Fruit fly (Drosophila melanogaster) whole organism, embryonic: ENCODE measurements around the gene EMC3.

ENCODE experiments used
- Ada2b ChIP-seq: fragments of 200-800 bp; sonication (Bioruptor generic); IDR thresholded peaks from 2 replicates; pipeline ENCODE4 v1.3.6; 2022; ENCODE audit warnings: missing biosample characterization, missing genetic modification characterization
- B-H2 ChIP-seq: fragments of 200-800 bp; sonication (Bioruptor generic); optimal IDR thresholded peaks from 2 replicates; lab custom pipeline; 2018; ENCODE audit warnings: missing biosample characterization, mild to moderate bottlenecking, missing genetic modification characterization
- CG10147 ChIP-seq: fragments of 200-800 bp; sonication (Bioruptor generic); optimal IDR thresholded peaks from 2 replicates; lab custom pipeline; 2019; ENCODE audit warnings: missing biosample characterization, mild to moderate bottlenecking, missing genetic modification characterization, moderate library complexity
- CG12236 ChIP-seq: fragments of 200-800 bp; sonication (Bioruptor generic); optimal IDR thresholded peaks from 2 replicates; lab custom pipeline; 2016; ENCODE audit warnings: missing biosample characterization, missing genetic modification characterization
- CG13123 ChIP-seq: fragments of 200-800 bp; sonication (Bioruptor generic); optimal IDR thresholded peaks from 2 replicates; lab custom pipeline; 2016; ENCODE audit warnings: missing biosample characterization, missing genetic modification characterization
- CG14050 ChIP-seq: fragments of 200-800 bp; sonication (Bioruptor generic); IDR thresholded peaks from 3 replicates; pipeline ENCODE4 v1.3.6; 2022; ENCODE audit warnings: missing biosample characterization, missing genetic modification characterization
- CG14667 ChIP-seq: fragments of 200-800 bp; sonication (Bioruptor generic); IDR thresholded peaks from 2 replicates; pipeline ENCODE4 v1.3.6; 2022; ENCODE audit warnings: missing biosample characterization, missing genetic modification characterization
- CG14965 ChIP-seq: fragments of 200-800 bp; sonication (Bioruptor generic); optimal IDR thresholded peaks from 2 replicates; lab custom pipeline; 2016; ENCODE audit warnings: missing biosample characterization, missing genetic modification characterization, borderline replicate concordance
- CG15073 ChIP-seq: fragments of 200-800 bp; sonication (Bioruptor generic); optimal IDR thresholded peaks from 2 replicates; lab custom pipeline; 2016; ENCODE audit warnings: missing biosample characterization, missing genetic modification characterization
- CG17568 ChIP-seq: fragments of 200-800 bp; sonication (Bioruptor generic); optimal IDR thresholded peaks from 2 replicates; lab custom pipeline; 2018; ENCODE audit warnings: missing biosample characterization, mild to moderate bottlenecking, missing genetic modification characterization, moderate library complexity
- CG18599 ChIP-seq: fragments of 200-800 bp; sonication (Bioruptor generic); optimal IDR thresholded peaks from 3 replicates; lab custom pipeline; 2017; ENCODE audit warnings: missing biosample characterization, missing genetic modification characterization, mild to moderate bottlenecking, moderate library complexity, missing genetic modification reagents
- CG30431 ChIP-seq: fragments of 200-800 bp; sonication (Bioruptor generic); optimal IDR thresholded peaks from 2 replicates; lab custom pipeline; 2017; ENCODE audit warnings: missing biosample characterization, missing genetic modification characterization
- CG3281 ChIP-seq: fragments of 200-800 bp; sonication (Bioruptor generic); optimal IDR thresholded peaks from 3 replicates; lab custom pipeline; 2017; ENCODE audit warnings: missing biosample characterization, mild to moderate bottlenecking, missing genetic modification characterization
- CG3838 ChIP-seq: fragments of 200-800 bp; sonication (Bioruptor generic); optimal IDR thresholded peaks from 3 replicates; lab custom pipeline; 2016; ENCODE audit warnings: missing biosample characterization, missing genetic modification characterization
- CG43689 ChIP-seq: fragments of 200-800 bp; sonication (Bioruptor generic); IDR thresholded peaks from 2 replicates; pipeline ENCODE4 v1.3.6; 2022; ENCODE audit warnings: missing biosample characterization, missing genetic modification characterization
- CG6689 ChIP-seq: fragments of 200-800 bp; sonication (Bioruptor generic); IDR thresholded peaks from 2 replicates; pipeline ENCODE4 v1.3.6; 2022; ENCODE audit warnings: missing biosample characterization, missing genetic modification characterization
- CG8388 ChIP-seq: fragments of 200-800 bp; sonication (Bioruptor generic); optimal IDR thresholded peaks from 2 replicates; lab custom pipeline; 2019; ENCODE audit warnings: missing biosample characterization, mild to moderate bottlenecking, missing genetic modification characterization, moderate library complexity
- CG9609 ChIP-seq: fragments of 200-800 bp; sonication (Bioruptor generic); optimal IDR thresholded peaks from 3 replicates; lab custom pipeline; 2016; ENCODE audit warnings: missing biosample characterization, missing genetic modification characterization
- CTCF ChIP-seq: fragments of 200-800 bp; sonication (Bioruptor generic); optimal IDR thresholded peaks from 2 replicates; lab custom pipeline; 2017; ENCODE audit warnings: missing biosample characterization, mild to moderate bottlenecking, missing genetic modification characterization, moderate library complexity
- Dip2 ChIP-seq: fragments of 200-800 bp; sonication (Bioruptor generic); IDR thresholded peaks from 2 replicates; pipeline ENCODE4 v1.3.6; 2022; ENCODE audit warnings: missing biosample characterization, missing genetic modification characterization
- Dll ChIP-seq: fragments of 200-800 bp; sonication (Bioruptor generic); IDR thresholded peaks from 4 replicates; pipeline ENCODE4 v1.3.6; 2022; ENCODE audit warnings: missing biosample characterization, missing genetic modification characterization; ENCODE audit not compliant: partially characterized antibody
- Elba2 ChIP-seq: fragments of 200-800 bp; sonication (Bioruptor generic); optimal IDR thresholded peaks from 3 replicates; lab custom pipeline; 2016; ENCODE audit warnings: missing biosample characterization, missing genetic modification characterization
- Gsc ChIP-seq: fragments of 200-800 bp; sonication (Bioruptor generic); IDR thresholded peaks from 2 replicates; pipeline ENCODE4 v1.3.6; 2022; ENCODE audit warnings: missing biosample characterization, missing genetic modification characterization
- Hsf ChIP-seq: fragments of 200-800 bp; sonication (Bioruptor generic); optimal IDR thresholded peaks from 3 replicates; lab custom pipeline; 2016; ENCODE audit warnings: missing biosample characterization, missing genetic modification characterization
- Lhr ChIP-seq: fragments of 200-800 bp; sonication (Bioruptor generic); optimal IDR thresholded peaks from 3 replicates; lab custom pipeline; 2017; ENCODE audit warnings: mild to moderate bottlenecking, missing biosample characterization, missing genetic modification reagents, missing genetic modification characterization
- MBD-R2 ChIP-seq: fragments of 200-800 bp; sonication (Bioruptor generic); IDR thresholded peaks from 2 replicates; pipeline ENCODE4 v1.3.6; 2022; ENCODE audit warnings: missing biosample characterization, missing genetic modification characterization
- Nf-YB ChIP-seq: fragments of 200-800 bp; sonication (Bioruptor generic); optimal IDR thresholded peaks from 3 replicates; lab custom pipeline; 2019; ENCODE audit warnings: missing biosample characterization, mild to moderate bottlenecking, missing genetic modification characterization, moderate library complexity
- Oli ChIP-seq: fragments of 200-800 bp; sonication (Bioruptor generic); optimal IDR thresholded peaks from 2 replicates; lab custom pipeline; 2018; ENCODE audit warnings: missing biosample characterization, mild to moderate bottlenecking, missing genetic modification characterization, moderate library complexity
- Poxn ChIP-seq: fragments of 200-800 bp; sonication (Bioruptor generic); IDR thresholded peaks from 2 replicates; pipeline ENCODE4 v1.3.6; 2022; ENCODE audit warnings: missing biosample characterization, missing genetic modification characterization
- Rfx ChIP-seq: fragments of 200-800 bp; sonication (Bioruptor generic); IDR thresholded peaks from 2 replicates; pipeline ENCODE4 v1.3.6; 2022; ENCODE audit warnings: missing biosample characterization, missing genetic modification characterization
- Spps ChIP-seq: fragments of 200-800 bp; sonication (Bioruptor generic); optimal IDR thresholded peaks from 2 replicates; lab custom pipeline; 2018; ENCODE audit warnings: missing biosample characterization, mild to moderate bottlenecking, missing genetic modification characterization
- bigmax ChIP-seq: fragments of 200-800 bp; sonication (Bioruptor generic); optimal IDR thresholded peaks from 2 replicates; lab custom pipeline; 2018; ENCODE audit warnings: missing biosample characterization, mild to moderate bottlenecking, missing genetic modification characterization
- btn ChIP-seq: fragments of 200-800 bp; sonication (Bioruptor generic); optimal IDR thresholded peaks from 2 replicates; lab custom pipeline; 2016; ENCODE audit warnings: missing biosample characterization, missing genetic modification characterization
- chm ChIP-seq: fragments of 200-800 bp; sonication (Bioruptor generic); IDR thresholded peaks from 2 replicates; pipeline ENCODE4 v1.3.6; 2022; ENCODE audit warnings: missing biosample characterization, missing genetic modification characterization
- corto ChIP-seq: fragments of 200-800 bp; sonication (Bioruptor generic); optimal IDR thresholded peaks from 2 replicates; lab custom pipeline; 2016; ENCODE audit warnings: missing biosample characterization, mild to moderate bottlenecking, missing genetic modification characterization, moderate library complexity
- cwo ChIP-seq: fragments of 200-800 bp; sonication (Bioruptor generic); optimal IDR thresholded peaks from 3 replicates; lab custom pipeline; 2017; ENCODE audit warnings: missing biosample characterization, missing genetic modification characterization, mild to moderate bottlenecking, moderate library complexity, missing genetic modification reagents
- dpn ChIP-seq, 2 experiments: fragments of 200-800 bp; sonication (Bioruptor generic); optimal IDR thresholded peaks; 3 replicates each; lab custom pipeline; 2016; ENCODE audit warnings: missing biosample characterization in 2 of 2, missing genetic modification characterization in 2 of 2
- fu2 ChIP-seq: fragments of 200-800 bp; sonication (Bioruptor generic); optimal IDR thresholded peaks from 2 replicates; lab custom pipeline; 2016; ENCODE audit warnings: missing biosample characterization, missing genetic modification characterization
- grn ChIP-seq: fragments of 200-800 bp; sonication (Bioruptor generic); optimal IDR thresholded peaks from 3 replicates; lab custom pipeline; 2017; ENCODE audit warnings: missing biosample characterization, missing genetic modification characterization
- hbn ChIP-seq: fragments of 200-800 bp; sonication (Bioruptor generic); IDR thresholded peaks from 2 replicates; pipeline ENCODE4 v1.3.6; 2022; ENCODE audit warnings: missing biosample characterization, missing genetic modification characterization; ENCODE audit not compliant: partially characterized antibody
- ind ChIP-seq: fragments of 200-800 bp; sonication (Bioruptor generic); optimal IDR thresholded peaks from 3 replicates; lab custom pipeline; 2016; ENCODE audit warnings: missing biosample characterization, missing genetic modification characterization
- knrl ChIP-seq: fragments of 200-800 bp; sonication (Bioruptor generic); IDR thresholded peaks from 3 replicates; pipeline ENCODE4 v1.3.6; 2022; ENCODE audit warnings: missing biosample characterization, missing genetic modification characterization; ENCODE audit not compliant: partially characterized antibody
- lola ChIP-seq, 3 experiments: fragments of >200 bp in 2 of 3; fragments of 200-800 bp in 1 of 3; sonication (Bioruptor generic) in 1 of 3; optimal IDR thresholded peaks; 2 replicates each; lab custom pipeline; 2017 to 2019; ENCODE audit warnings: missing biosample characterization in 3 of 3, missing genetic modification characterization in 3 of 3, mild to moderate bottlenecking in 1 of 3, moderate library complexity in 1 of 3
- pfk ChIP-seq: fragments of 200-800 bp; sonication (Bioruptor generic); optimal IDR thresholded peaks from 2 replicates; lab custom pipeline; 2018; ENCODE audit warnings: missing biosample characterization, mild to moderate bottlenecking, missing genetic modification characterization, moderate library complexity
- pnt ChIP-seq: fragments of 200-800 bp; sonication (Bioruptor generic); optimal IDR thresholded peaks from 3 replicates; lab custom pipeline; 2016; ENCODE audit warnings: missing biosample characterization, missing genetic modification characterization
- ro ChIP-seq: fragments of 200-800 bp; sonication (Bioruptor generic); IDR thresholded peaks from 2 replicates; pipeline ENCODE4 v1.3.6; 2022; ENCODE audit warnings: missing biosample characterization, missing genetic modification characterization
- slbo ChIP-seq: fragments of 200-800 bp; sonication (Bioruptor generic); IDR thresholded peaks from 2 replicates; pipeline ENCODE4 v1.3.6; 2022; ENCODE audit warnings: missing biosample characterization, missing genetic modification characterization
- slou ChIP-seq: fragments of 200-800 bp; sonication (Bioruptor generic); optimal IDR thresholded peaks from 3 replicates; lab custom pipeline; 2016; ENCODE audit warnings: missing biosample characterization, missing genetic modification characterization
- stwl ChIP-seq: fragments of 200-800 bp; sonication (Bioruptor generic); optimal IDR thresholded peaks from 3 replicates; lab custom pipeline; 2018; ENCODE audit warnings: missing biosample characterization, mild to moderate bottlenecking, missing genetic modification characterization, moderate library complexity
- tin ChIP-seq: fragments of 200-800 bp; sonication (Bioruptor generic); optimal IDR thresholded peaks from 3 replicates; lab custom pipeline; 2016; ENCODE audit warnings: missing biosample characterization, missing genetic modification characterization
- vnd ChIP-seq: fragments of 200-800 bp; sonication (Bioruptor generic); IDR thresholded peaks from 3 replicates; pipeline ENCODE4 v1.3.6; 2022; ENCODE audit warnings: missing biosample characterization, missing genetic modification characterization; ENCODE audit not compliant: partially characterized antibody

Gene EMC3

dm6 chr2L:10732343-10732808 lies at the start of gene EMC3, which contains the start of gene Dpy-30L1 (continued):
- peak; percentile 93 for TF ChIP-seq stwl (tag; lab: Kevin White, UChicago)
- TF ChIP-seq tin (GFP tag; lab: Kevin White, UChicago), result peak; percentile 21
- TF ChIP-seq CG14965 (GFP tag; lab: Kevin White, UChicago), result no peak
- no peak for TF ChIP-seq CG10147 (GFP tag; lab: Kevin White, UChicago)
- TF ChIP-seq pnt (GFP tag; lab: Kevin White, UChicago), result no peak
- TF ChIP-seq Oli (tag; lab: Kevin White, UChicago), result peak; percentile 28
- TF ChIP-seq Poxn (GFP tag; lab: Robert Waterston, UW), result no peak
- no peak for TF ChIP-seq Spps
- peak; percentile 23 for TF ChIP-seq B-H2
- peak; percentile 78 for TF ChIP-seq vnd (GFP tag; lab: Robert Waterston, UW)
- no peak for TF ChIP-seq Dip2 (GFP tag; lab: Robert Waterston, UW)
- TF ChIP-seq Lhr, result peak; percentile 11
- no peak for TF ChIP-seq CG18599 (GFP tag; lab: Kevin White, UChicago)
- TF ChIP-seq chm, result no peak
- peak; percentile 26 for TF ChIP-seq fu2 (GFP tag; lab: Kevin White, UChicago)
- TF ChIP-seq Rfx (GFP tag; lab: Robert Waterston, UW), result peak; percentile 71
- TF ChIP-seq CG8388 (GFP tag; lab: Kevin White, UChicago), result peak; percentile 34
- no peak for TF ChIP-seq bigmax
- TF ChIP-seq CG43689, result no peak
- TF ChIP-seq hbn, result peak; percentile 84
- no peak for TF ChIP-seq ro (GFP tag; lab: Robert Waterston, UW)
- TF ChIP-seq CTCF (GFP tag; lab: Kevin White, UChicago), result no peak
- no peak for TF ChIP-seq CG13123 (GFP tag; lab: Kevin White, UChicago)
- no peak for TF ChIP-seq CG14050
- peak; percentile 49 for TF ChIP-seq ind (GFP tag; lab: Kevin White, UChicago)
- TF ChIP-seq lola (GFP tag; optimal IDR thresholded peaks at IDR 0.05; lab: Kevin White, UChicago), result peak in 1 of 3 experiments; percentile 50
- TF ChIP-seq CG15073 (GFP tag; lab: Kevin White, UChicago), result no peak
- no peak for TF ChIP-seq pfk (GFP tag; lab: Kevin White, UChicago)
- TF ChIP-seq corto (GFP tag; lab: Kevin White, UChicago), result no peak
- TF ChIP-seq CG9609 (GFP tag; lab: Kevin White, UChicago), result peak; percentile 17
- no peak for TF ChIP-seq CG17568 (GFP tag; lab: Kevin White, UChicago)
- TF ChIP-seq CG3281, result no peak
- peak; percentile 25 for TF ChIP-seq Nf-YB (GFP tag; lab: Kevin White, UChicago)
- TF ChIP-seq knrl, result peak; percentile 86
- TF ChIP-seq dpn (GFP tag; optimal IDR thresholded peaks at IDR 0.05; lab: Kevin White, UChicago), result peak; percentile 50 to 63
- TF ChIP-seq CG30431 (GFP tag; lab: Kevin White, UChicago), result no peak
- TF ChIP-seq MBD-R2 (GFP tag; lab: Robert Waterston, UW), result peak; percentile 89
- TF ChIP-seq Hsf (GFP tag; lab: Kevin White, UChicago), result peak; percentile 67
- no peak for TF ChIP-seq CG3838
- TF ChIP-seq CG6689 (GFP tag; lab: Robert Waterston, UW), result peak; percentile 65
- no peak for TF ChIP-seq slou (GFP tag; lab: Kevin White, UChicago)
- 0 out of 2 replicates have a peak, but pooled peaks have one; percentile 29 for TF ChIP-seq CG14667 (GFP tag; lab: Robert Waterston, UW)
- TF ChIP-seq btn, result no peak
- TF ChIP-seq Gsc, result no peak
- peak; percentile 60 for TF ChIP-seq slbo
- peak; percentile 32 for TF ChIP-seq Elba2 (GFP tag; lab: Kevin White, UChicago)
- TF ChIP-seq CG12236 (GFP tag; lab: Kevin White, UChicago), result no peak
- TF ChIP-seq grn (GFP tag; lab: Kevin White, UChicago), result no peak
- no peak for TF ChIP-seq Ada2b
- TF ChIP-seq cwo (GFP tag; lab: Kevin White, UChicago), result no peak
- TF ChIP-seq Dll, result peak; percentile 94
